Worm (Caenorhabditis elegans) whole organism, early embryonic: ENCODE results near the gene hbl-1.

Experiments
- B0310.2 ChIP-seq: sonication (generic microtip); optimal IDR thresholded peaks from 2 replicates; lab custom pipeline; 2016; ENCODE audit warnings: mild to moderate bottlenecking, missing genetic modification characterization, missing compliant biosample characterization
- ama-1 ChIP-seq: fragments of 150-350 bp; optimal IDR thresholded peaks from 2 replicates; lab custom pipeline; 2014
- ceh-13 ChIP-seq: fragments of 200-800 bp; sonication (Bioruptor generic); optimal IDR thresholded peaks from 2 replicates; lab custom pipeline; 2018; ENCODE audit warnings: mild to moderate bottlenecking, missing genetic modification characterization, missing compliant biosample characterization
- ceh-36 ChIP-seq: sonication (generic microtip); optimal IDR thresholded peaks from 2 replicates; lab custom pipeline; 2016; ENCODE audit warnings: missing genetic modification characterization, inconsistent platforms, missing compliant biosample characterization
- ets-7 ChIP-seq: sonication (generic microtip); optimal IDR thresholded peaks from 2 replicates; lab custom pipeline; 2016; ENCODE audit warnings: missing genotype, missing genetic modification characterization, missing compliant biosample characterization
- flt-1 ChIP-seq: fragments of 200-800 bp; sonication (Bioruptor generic); IDR thresholded peaks from 2 replicates; pipeline ENCODE4 v1.3.6; 2022; ENCODE audit warnings: missing genetic modification characterization, missing compliant biosample characterization
- hmbx-1 ChIP-seq: sonication (generic microtip); optimal IDR thresholded peaks from 2 replicates; lab custom pipeline; 2016; ENCODE audit warnings: mild to moderate bottlenecking, missing genetic modification characterization, missing compliant biosample characterization
- hmg-4 ChIP-seq: fragments of 200-800 bp; sonication (Bioruptor generic); optimal IDR thresholded peaks from 2 replicates; lab custom pipeline; 2018; ENCODE audit warnings: mild to moderate bottlenecking, missing genetic modification characterization, missing compliant biosample characterization
- hnd-1 ChIP-seq: sonication (generic microtip); optimal IDR thresholded peaks from 2 replicates; lab custom pipeline; 2016; ENCODE audit warnings: missing genetic modification characterization, missing compliant biosample characterization
- pes-1 ChIP-seq: fragments of 200-800 bp; sonication (Bioruptor generic); IDR thresholded peaks from 2 replicates; pipeline ENCODE4 v1.3.6; 2022; ENCODE audit warnings: missing genetic modification reagents, missing genetic modification characterization, missing compliant biosample characterization
- scrt-1 ChIP-seq: fragments of 200-800 bp; sonication (Bioruptor generic); IDR thresholded peaks from 2 replicates; pipeline ENCODE4 v1.3.6; 2022; ENCODE audit warnings: missing genetic modification characterization, missing compliant biosample characterization
- sea-1 ChIP-seq: fragments of 200-800 bp; sonication (Bioruptor generic); conservative IDR thresholded peaks from 2 replicates; pipeline ENCODE4 v1.3.6; 2022; ENCODE audit warnings: missing genetic modification characterization, missing compliant biosample characterization
- tbx-11 ChIP-seq: fragments of 200-800 bp; sonication (Bioruptor generic); IDR thresholded peaks from 2 replicates; pipeline ENCODE4 v1.3.6; 2022; ENCODE audit warnings: missing genetic modification characterization, missing compliant biosample characterization
- tra-4 ChIP-seq: sonication (generic microtip); optimal IDR thresholded peaks from 2 replicates; lab custom pipeline; 2017; ENCODE audit warnings: missing genetic modification characterization, missing compliant biosample characterization

DNA sequence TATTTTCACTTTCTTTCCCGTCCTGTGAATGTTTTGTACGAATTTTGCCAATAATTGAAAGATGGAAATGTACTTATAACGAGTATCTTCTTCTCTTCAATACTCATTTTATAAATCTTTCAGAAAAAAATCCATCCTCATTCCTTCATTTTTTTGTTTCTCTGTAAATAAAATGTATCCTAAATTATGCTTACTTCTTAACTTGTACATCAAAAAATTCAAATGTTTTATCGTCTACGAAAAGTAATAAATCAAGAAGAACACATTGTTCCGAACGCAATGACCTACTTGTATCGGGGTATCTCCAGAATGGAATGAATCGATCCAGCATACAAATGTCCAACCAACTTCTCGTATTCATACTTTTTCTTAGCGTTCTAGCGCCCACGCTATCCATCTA, 35.7 kb upstream of the hbl-1 start, which contains the start of gene F46G11.6:
- no peak for TF ChIP-seq hnd-1 (tag; lab: Kevin White, UChicago)
- no peak for TF ChIP-seq pes-1 (GFP tag; lab: Robert Waterston, UW)
- TF ChIP-seq ama-1 (lab: Kevin White, UChicago), result no peak
- TF ChIP-seq flt-1 (GFP tag; lab: Robert Waterston, UW), result no peak
- no peak for TF ChIP-seq ceh-13
- no peak for TF ChIP-seq ceh-36 (tag; lab: Kevin White, UChicago)
- TF ChIP-seq hmbx-1 (tag; lab: Kevin White, UChicago), result no peak
- no peak for TF ChIP-seq scrt-1 (GFP tag; lab: Robert Waterston, UW)
- no peak for TF ChIP-seq sea-1 (GFP tag; lab: Robert Waterston, UW)
- no peak for TF ChIP-seq tra-4 (tag; lab: Kevin White, UChicago)
- TF ChIP-seq B0310.2 (tag; lab: Kevin White, UChicago), result no peak
- TF ChIP-seq tbx-11 (GFP tag; lab: Robert Waterston, UW), result no peak
- no peak for TF ChIP-seq hmg-4 (GFP tag; lab: Kevin White, UChicago)
- TF ChIP-seq ets-7, result no peak
